Fruit fly (Drosophila melanogaster): ENCODE data around the gene CG42852.

DNA sequence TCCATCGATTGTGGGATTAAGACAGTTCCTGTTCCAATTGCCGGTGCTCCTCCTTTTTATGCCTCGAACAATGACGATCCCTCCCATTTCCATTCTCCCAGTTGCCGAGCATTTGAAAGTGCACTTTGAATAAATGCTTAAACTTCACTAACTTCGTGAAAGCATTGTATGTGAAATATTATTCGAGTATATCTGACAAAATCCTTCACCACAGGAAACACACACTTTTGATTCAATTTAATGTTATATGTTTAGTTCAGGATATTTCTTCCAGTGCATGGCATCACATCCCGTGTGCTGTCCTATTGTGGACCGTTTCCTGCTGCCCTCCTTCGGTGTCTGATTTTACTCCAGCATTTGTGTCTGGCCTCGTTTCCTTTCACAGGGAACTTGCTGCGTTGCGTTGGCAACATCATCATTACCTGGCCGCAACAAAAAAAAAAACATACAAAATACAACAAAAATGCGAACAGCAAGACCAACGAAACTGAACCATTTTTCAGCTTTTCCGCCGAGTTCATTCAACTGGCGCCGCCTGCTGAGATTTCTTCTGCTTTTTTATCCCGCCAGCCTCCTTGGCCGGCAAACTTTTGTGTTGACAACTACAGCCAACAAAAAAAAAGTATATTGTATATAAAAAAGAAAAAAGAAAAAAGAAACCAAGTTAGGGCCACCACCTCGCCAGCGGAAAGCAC lies 2.7 kb upstream of the CG42852 start:
- TF ChIP-seq jim (GFP tag; optimal IDR thresholded peaks at IDR 0.05) (no peak), fru (GFP tag; optimal IDR thresholded peaks at IDR 0.05) (peak; percentile 10), Hnf4 (GFP tag; optimal IDR thresholded peaks at IDR 0.05) (no peak), Abd-B (GFP tag; optimal IDR thresholded peaks at IDR 0.05) (no peak)
